Fruit fly (Drosophila melanogaster) whole organism, embryonic: ENCODE data around the gene Rsph1.
A peak's percentile ranks its signal among the peaks of the same experiment; 100 is the strongest.

Experiments
- Aef1 ChIP-seq: fragments of 200-800 bp; sonication (Bioruptor generic); IDR thresholded peaks from 3 replicates; pipeline ENCODE4 v1.3.6; 2022; ENCODE audit warnings: missing biosample characterization, missing genetic modification characterization
- Awh ChIP-seq: fragments of 200-800 bp; sonication (Bioruptor generic); IDR thresholded peaks from 2 replicates; pipeline ENCODE4, ENCODE4 v1.3.6; 2022; ENCODE audit warnings: missing biosample characterization, missing genetic modification characterization
- BtbVII ChIP-seq: fragments of 200-800 bp; sonication (Bioruptor generic); optimal IDR thresholded peaks from 3 replicates; lab custom pipeline; 2017; ENCODE audit warnings: missing biosample characterization, mild to moderate bottlenecking, missing genetic modification characterization
- CG10147 ChIP-seq: fragments of 200-800 bp; sonication (Bioruptor generic); optimal IDR thresholded peaks from 2 replicates; lab custom pipeline; 2019; ENCODE audit warnings: missing biosample characterization, mild to moderate bottlenecking, missing genetic modification characterization, moderate library complexity
- CG10321 ChIP-seq: fragments of 200-800 bp; sonication (Bioruptor generic); IDR thresholded peaks from 2 replicates; pipeline ENCODE4 v1.3.6; 2022; ENCODE audit warnings: missing biosample characterization, missing genetic modification characterization
- CG10959 ChIP-seq: fragments of 200-800 bp; sonication (Bioruptor generic); IDR thresholded peaks from 2 replicates; pipeline ENCODE4 v1.3.6; 2022; ENCODE audit warnings: missing biosample characterization, missing genetic modification characterization
- CG11398 ChIP-seq: fragments of 200-800 bp; sonication (Bioruptor generic); optimal IDR thresholded peaks from 2 replicates; lab custom pipeline; 2016; ENCODE audit warnings: missing biosample characterization, missing genetic modification characterization
- CG14441 ChIP-seq: fragments of 200-800 bp; sonication (Bioruptor generic); IDR thresholded peaks from 2 replicates; pipeline ENCODE4 v1.3.6; 2022; ENCODE audit warnings: missing biosample characterization, missing genetic modification characterization
- CG15696 ChIP-seq: fragments of 200-800 bp; sonication (Bioruptor generic); optimal IDR thresholded peaks from 2 replicates; lab custom pipeline; 2019; ENCODE audit warnings: missing biosample characterization, mild to moderate bottlenecking, missing genetic modification characterization, moderate library complexity
- CG18599 ChIP-seq: fragments of 200-800 bp; sonication (Bioruptor generic); optimal IDR thresholded peaks from 3 replicates; lab custom pipeline; 2017; ENCODE audit warnings: missing biosample characterization, missing genetic modification characterization, mild to moderate bottlenecking, moderate library complexity, missing genetic modification reagents
- CG2129 ChIP-seq: fragments of 200-800 bp; sonication (Bioruptor generic); IDR thresholded peaks from 2 replicates; pipeline ENCODE4 v1.3.6; 2022; ENCODE audit warnings: missing biosample characterization, missing genetic modification characterization; ENCODE audit not compliant: partially characterized antibody
- CG31388 ChIP-seq: fragments of 200-800 bp; sonication (Bioruptor generic); optimal IDR thresholded peaks from 2 replicates; lab custom pipeline; 2016; ENCODE audit warnings: missing biosample characterization, missing genetic modification characterization
- CG34224 ChIP-seq: fragments of 200-800 bp; sonication (Bioruptor generic); IDR thresholded peaks from 3 replicates; pipeline ENCODE4 v1.3.6; 2022; ENCODE audit warnings: missing biosample characterization, missing genetic modification characterization; ENCODE audit not compliant: partially characterized antibody
- CG5953 ChIP-seq: fragments of 200-800 bp; sonication (Bioruptor generic); IDR thresholded peaks from 2 replicates; pipeline ENCODE4 v1.3.6; 2022; ENCODE audit warnings: missing biosample characterization, missing genetic modification characterization
- CG6272 ChIP-seq: fragments of 200-800 bp; sonication (Bioruptor generic); IDR thresholded peaks from 2 replicates; pipeline ENCODE4 v1.3.6; 2022; ENCODE audit warnings: missing biosample characterization, missing genetic modification characterization
- CG6765 ChIP-seq: fragments of 200-800 bp; sonication (Bioruptor generic); optimal IDR thresholded peaks from 3 replicates; lab custom pipeline; 2017; ENCODE audit warnings: missing biosample characterization, mild to moderate bottlenecking, missing genetic modification characterization
- CG7745 ChIP-seq: fragments of 200-800 bp; sonication (Bioruptor generic); optimal IDR thresholded peaks from 2 replicates; lab custom pipeline; 2018; ENCODE audit warnings: missing biosample characterization, mild to moderate bottlenecking, missing genetic modification characterization, moderate library complexity
- CG8281 ChIP-seq: fragments of 200-800 bp; sonication (Bioruptor generic); optimal IDR thresholded peaks from 2 replicates; lab custom pipeline; 2018; ENCODE audit warnings: missing biosample characterization, mild to moderate bottlenecking, missing genetic modification characterization, moderate library complexity
- CG8359 ChIP-seq: fragments of 200-800 bp; sonication (Bioruptor generic); optimal IDR thresholded peaks from 2 replicates; lab custom pipeline; 2017; ENCODE audit warnings: missing biosample characterization, mild to moderate bottlenecking, missing genetic modification characterization, borderline replicate concordance
- CG8924 ChIP-seq: fragments of 200-800 bp; optimal IDR thresholded peaks from 3 replicates; lab custom pipeline; 2019; ENCODE audit warnings: missing biosample characterization, mild to moderate bottlenecking, missing genetic modification characterization, moderate library complexity
- CG9932 ChIP-seq: fragments of 200-800 bp; sonication (Bioruptor generic); IDR thresholded peaks from 2 replicates; pipeline ENCODE4 v1.3.6; 2022; ENCODE audit warnings: missing biosample characterization, missing genetic modification characterization
- Doc3 ChIP-seq: fragments of 200-800 bp; sonication (Bioruptor generic); IDR thresholded peaks from 3 replicates; pipeline ENCODE4 v1.3.6; 2022; ENCODE audit warnings: missing biosample characterization, missing genetic modification characterization; ENCODE audit not compliant: partially characterized antibody
- E2f2 ChIP-seq: fragments of 200-800 bp; sonication (Bioruptor generic); IDR thresholded peaks from 2 replicates; pipeline ENCODE4 v1.3.6; 2022; ENCODE audit warnings: missing biosample characterization, missing genetic modification characterization
- Hr3 ChIP-seq: fragments of 200-800 bp; sonication (Bioruptor generic); optimal IDR thresholded peaks from 3 replicates; lab custom pipeline; 2016; ENCODE audit warnings: missing biosample characterization, missing genetic modification characterization
- Mes4 ChIP-seq: fragments of 200-800 bp; sonication (Bioruptor generic); optimal IDR thresholded peaks from 2 replicates; lab custom pipeline; 2016; ENCODE audit warnings: missing biosample characterization, missing genetic modification characterization
- Mrtf ChIP-seq: fragments of 200-800 bp; sonication (Bioruptor generic); IDR thresholded peaks from 3 replicates; pipeline ENCODE4 v1.3.6; 2022; ENCODE audit warnings: missing biosample characterization, missing genetic modification characterization
- Neu2 ChIP-seq: fragments of 200-800 bp; sonication (Bioruptor generic); optimal IDR thresholded peaks from 3 replicates; lab custom pipeline; 2016; ENCODE audit warnings: missing biosample characterization, missing genetic modification characterization, borderline replicate concordance
- Oaz ChIP-seq: fragments of 200-800 bp; sonication (Bioruptor generic); IDR thresholded peaks from 2 replicates; pipeline ENCODE4 v1.3.6; 2022; ENCODE audit warnings: missing biosample characterization, missing genetic modification characterization
- Opbp ChIP-seq: fragments of 200-800 bp; sonication (Bioruptor generic); IDR thresholded peaks from 3 replicates; pipeline ENCODE4 v1.3.6; 2022; ENCODE audit warnings: missing biosample characterization, missing genetic modification characterization; ENCODE audit not compliant: partially characterized antibody
- Usf ChIP-seq: fragments of 200-800 bp; sonication (Bioruptor generic); optimal IDR thresholded peaks from 2 replicates; lab custom pipeline; 2017; ENCODE audit warnings: missing genotype, missing biosample characterization, missing genetic modification characterization
- Xrp1 ChIP-seq: fragments of 200-800 bp; sonication (Bioruptor generic); IDR thresholded peaks from 2 replicates; pipeline ENCODE4 v1.3.6; 2022; ENCODE audit warnings: missing biosample characterization, missing genetic modification characterization
- ase ChIP-seq: fragments of 200-800 bp; sonication (Bioruptor generic); IDR thresholded peaks from 3 replicates; pipeline ENCODE4 v1.3.6; 2022; ENCODE audit warnings: missing biosample characterization, missing genetic modification characterization
- cwo ChIP-seq: fragments of 200-800 bp; sonication (Bioruptor generic); optimal IDR thresholded peaks from 3 replicates; lab custom pipeline; 2017; ENCODE audit warnings: missing biosample characterization, missing genetic modification characterization, mild to moderate bottlenecking, moderate library complexity, missing genetic modification reagents
- dysf ChIP-seq: fragments of 200-800 bp; sonication (Bioruptor generic); IDR thresholded peaks from 3 replicates; pipeline ENCODE4 v1.3.6; 2022; ENCODE audit warnings: missing biosample characterization, missing genetic modification characterization
- fu2 ChIP-seq: fragments of 200-800 bp; sonication (Bioruptor generic); optimal IDR thresholded peaks from 2 replicates; lab custom pipeline; 2016; ENCODE audit warnings: missing biosample characterization, missing genetic modification characterization
- gcm2 ChIP-seq: fragments of 200-800 bp; sonication (Bioruptor generic); optimal IDR thresholded peaks from 2 replicates; lab custom pipeline; 2016; ENCODE audit warnings: missing biosample characterization, missing genetic modification characterization
- grau ChIP-seq: fragments of 200-800 bp; optimal IDR thresholded peaks from 3 replicates; lab custom pipeline; 2019; ENCODE audit warnings: missing biosample characterization, mild to moderate bottlenecking, missing genetic modification characterization, moderate library complexity
- insv ChIP-seq, 2 experiments: fragments of 200-800 bp; sonication (Bioruptor generic); optimal IDR thresholded peaks; 3 replicates each; lab custom pipeline; 2016 to 2018; ENCODE audit warnings: missing biosample characterization in 2 of 2, missing genetic modification characterization in 2 of 2
- jumu ChIP-seq: fragments of 200-800 bp; sonication (Bioruptor generic); optimal IDR thresholded peaks from 3 replicates; lab custom pipeline; 2016; ENCODE audit warnings: missing biosample characterization, missing genetic modification characterization
- lbe ChIP-seq: fragments of 200-800 bp; sonication (Bioruptor generic); optimal IDR thresholded peaks from 2 replicates; lab custom pipeline; 2016; ENCODE audit warnings: missing biosample characterization, mild to moderate bottlenecking, missing genetic modification characterization
- pnt ChIP-seq: fragments of 200-800 bp; sonication (Bioruptor generic); optimal IDR thresholded peaks from 3 replicates; lab custom pipeline; 2016; ENCODE audit warnings: missing biosample characterization, missing genetic modification characterization
- ro ChIP-seq: fragments of 200-800 bp; sonication (Bioruptor generic); IDR thresholded peaks from 2 replicates; pipeline ENCODE4 v1.3.6; 2022; ENCODE audit warnings: missing biosample characterization, missing genetic modification characterization
- row ChIP-seq: fragments of 200-800 bp; sonication (Bioruptor generic); IDR thresholded peaks from 3 replicates; pipeline ENCODE4 v1.3.6; 2022; ENCODE audit warnings: missing biosample characterization, missing genetic modification characterization
- salm ChIP-seq: fragments of 200-800 bp; sonication (Bioruptor generic); optimal IDR thresholded peaks from 2 replicates; lab custom pipeline; 2018; ENCODE audit warnings: missing biosample characterization, mild to moderate bottlenecking, missing genetic modification characterization
- sd ChIP-seq: fragments of 200-800 bp; sonication (Bioruptor generic); optimal IDR thresholded peaks from 3 replicates; lab custom pipeline; 2018; ENCODE audit warnings: missing biosample characterization, mild to moderate bottlenecking, missing genetic modification characterization, moderate library complexity
- sima ChIP-seq: fragments of 200-800 bp; sonication (Bioruptor generic); optimal IDR thresholded peaks from 2 replicates; lab custom pipeline; 2016; ENCODE audit warnings: missing biosample characterization, missing genetic modification characterization
- so ChIP-seq: fragments of 200-800 bp; sonication (Bioruptor generic); IDR thresholded peaks from 3 replicates; pipeline ENCODE4 v1.3.6; 2022; ENCODE audit warnings: missing biosample characterization, missing genetic modification characterization
- tio ChIP-seq: fragments of 200-800 bp; sonication (Bioruptor generic); optimal IDR thresholded peaks from 2 replicates; lab custom pipeline; 2017; ENCODE audit warnings: missing biosample characterization, missing genetic modification characterization, inconsistent platforms
- toy ChIP-seq: fragments of 200-800 bp; sonication (Bioruptor generic); IDR thresholded peaks from 2 replicates; pipeline ENCODE4 v1.3.6; 2022; ENCODE audit warnings: missing biosample characterization, missing genetic modification characterization
- trh ChIP-seq: fragments of 200-800 bp; sonication (Bioruptor generic); optimal IDR thresholded peaks from 2 replicates; lab custom pipeline; 2016; ENCODE audit warnings: missing biosample characterization, missing genetic modification characterization
- zen2 ChIP-seq: fragments of 200-800 bp; sonication (Bioruptor generic); IDR thresholded peaks from 3 replicates; pipeline ENCODE4 v1.3.6; 2022; ENCODE audit warnings: missing biosample characterization, missing genetic modification characterization; ENCODE audit not compliant: partially characterized antibody

Gene Rsph1

dm6 chr2L:13206077-13206668 lies 22.9 kb downstream of the Rsph1 start (continued):
- TF ChIP-seq CG2129 = no peak
- no peak for TF ChIP-seq CG5953 (GFP tag; lab: Robert Waterston, UW)
- no peak for TF ChIP-seq Usf (GFP tag; lab: Kevin White, UChicago)
- TF ChIP-seq CG10321 = no peak
- TF ChIP-seq tio = no peak
- no peak for TF ChIP-seq CG6272 (GFP tag; lab: Robert Waterston, UW)
- TF ChIP-seq ro = no peak
- no peak for TF ChIP-seq fu2 (GFP tag; lab: Kevin White, UChicago)
- TF ChIP-seq CG8359 (GFP tag; lab: Kevin White, UChicago) = no peak
- no peak for TF ChIP-seq Hr3 (GFP tag; lab: Kevin White, UChicago)
- TF ChIP-seq Doc3 = no peak
- peak; percentile 93 for TF ChIP-seq cwo (GFP tag; lab: Kevin White, UChicago)
- no peak for TF ChIP-seq E2f2
- TF ChIP-seq Mrtf (GFP tag; lab: Robert Waterston, UW) = no peak
- TF ChIP-seq zen2 (GFP tag; lab: Robert Waterston, UW) = no peak
- TF ChIP-seq jumu (GFP tag; lab: Kevin White, UChicago) = no peak
- peak; percentile 81 for TF ChIP-seq sd (tag; lab: Kevin White, UChicago)
- no peak for TF ChIP-seq sima
- no peak for TF ChIP-seq CG14441 (GFP tag; lab: Robert Waterston, UW)
- no peak for TF ChIP-seq CG34224 (GFP tag; lab: Robert Waterston, UW)
- no peak for TF ChIP-seq ase (GFP tag; lab: Robert Waterston, UW)
- TF ChIP-seq salm (tag; lab: Kevin White, UChicago) = no peak
- no peak for TF ChIP-seq CG8924
- no peak for TF ChIP-seq CG31388
- peak; percentile 28 for TF ChIP-seq BtbVII
- no peak for TF ChIP-seq trh
- no peak for TF ChIP-seq grau (tag; lab: Kevin White, UChicago)
- TF ChIP-seq CG11398 (GFP tag; lab: Kevin White, UChicago) = no peak
- TF ChIP-seq CG10147 (GFP tag; lab: Kevin White, UChicago) = no peak
- no peak for TF ChIP-seq CG6765 (GFP tag; lab: Kevin White, UChicago)
- no peak for TF ChIP-seq Oaz (GFP tag; lab: Robert Waterston, UW)
- no peak for TF ChIP-seq Xrp1
- no peak for TF ChIP-seq so
- no peak for TF ChIP-seq Opbp (GFP tag; lab: Robert Waterston, UW)
- TF ChIP-seq Neu2 (GFP tag; lab: Kevin White, UChicago) = no peak
- TF ChIP-seq CG18599 (GFP tag; lab: Kevin White, UChicago) = peak; percentile 9
- 0 out of 2 replicates have a peak, but pooled peaks have one; percentile 5 for TF ChIP-seq Awh
- TF ChIP-seq row (GFP tag; lab: Robert Waterston, UW) = no peak
- TF ChIP-seq Mes4 (GFP tag; lab: Kevin White, UChicago) = no peak
- TF ChIP-seq Aef1 = no peak
- TF ChIP-seq insv (GFP tag; optimal IDR thresholded peaks at IDR 0.05; lab: Kevin White, UChicago) = no peak
- no peak for TF ChIP-seq CG7745 (tag; lab: Kevin White, UChicago)
- TF ChIP-seq gcm2 (GFP tag; lab: Kevin White, UChicago) = no peak
- TF ChIP-seq lbe = no peak
- no peak for TF ChIP-seq pnt (GFP tag; lab: Kevin White, UChicago)
- no peak for TF ChIP-seq toy
- no peak for TF ChIP-seq dysf
- no peak for TF ChIP-seq CG10959 (GFP tag; lab: Robert Waterston, UW)
- TF ChIP-seq CG8281 (tag; lab: Kevin White, UChicago) = no peak
- TF ChIP-seq CG15696 (tag; lab: Kevin White, UChicago) = no peak
- TF ChIP-seq CG9932 (GFP tag; lab: Robert Waterston, UW) = no peak
